Worm (Caenorhabditis elegans) whole organism, young adult: ENCODE results near the gene srh-299.
A peak's percentile ranks its signal among the peaks of the same experiment; 100 is the strongest.
"Not testable (repeated sequence)": the region's sequence is repeated elsewhere in the genome, so short reads cannot be mapped to it uniquely, and the experiment has no call there.

Source experiments
- B0019.2 ChIP-seq: fragments of 200-800 bp; sonication (Bioruptor generic); conservative IDR thresholded peaks from 2 replicates; pipeline ENCODE4 v1.3.6; 2022; ENCODE audit warnings: missing genetic modification reagents, missing genetic modification characterization, missing compliant biosample characterization
- C17E4.6 ChIP-seq: fragments of 200-800 bp; sonication (Bioruptor generic); IDR thresholded peaks from 2 replicates; pipeline ENCODE4 v1.3.6; 2022; ENCODE audit warnings: missing genetic modification reagents, missing genetic modification characterization, missing compliant biosample characterization
- F22D6.2 ChIP-seq: sonication (generic microtip); optimal IDR thresholded peaks from 2 replicates; lab custom pipeline; 2016; ENCODE audit warnings: mild to moderate bottlenecking, missing genetic modification characterization, missing compliant biosample characterization
- F57A8.1 ChIP-seq: fragments of 200-800 bp; sonication (Bioruptor generic); optimal IDR thresholded peaks from 2 replicates; lab custom pipeline; 2018; ENCODE audit warnings: mild to moderate bottlenecking, missing genetic modification characterization, moderate library complexity, missing compliant biosample characterization
- F57C9.4 ChIP-seq: sonication (generic microtip); optimal IDR thresholded peaks from 2 replicates; lab custom pipeline; 2017; ENCODE audit warnings: mild to moderate bottlenecking, missing genetic modification characterization, missing compliant biosample characterization
- Y53F4B.3 ChIP-seq: fragments of 200-800 bp; sonication (Bioruptor generic); IDR thresholded peaks from 2 replicates; pipeline ENCODE4 v1.3.6; 2022; ENCODE audit warnings: missing genetic modification reagents, missing genetic modification characterization, missing compliant biosample characterization
- Y79H2A.3 ChIP-seq: fragments of 200-800 bp; sonication (Bioruptor generic); conservative IDR thresholded peaks from 2 replicates; pipeline ENCODE4 v1.3.6; 2022; ENCODE audit warnings: missing genetic modification reagents, missing genetic modification characterization, missing compliant biosample characterization
- aptf-3 ChIP-seq: fragments of 200-800 bp; sonication (Bioruptor generic); IDR thresholded peaks from 2 replicates; pipeline ENCODE4 v1.3.6; 2022; ENCODE audit warnings: missing genetic modification characterization, missing compliant biosample characterization
- athp-1 ChIP-seq: sonication (generic microtip); optimal IDR thresholded peaks from 2 replicates; lab custom pipeline; 2017; ENCODE audit warnings: mild to moderate bottlenecking, missing genetic modification characterization, missing compliant biosample characterization
- attf-6 ChIP-seq: fragments of 200-800 bp; sonication (Bioruptor generic); IDR thresholded peaks from 2 replicates; pipeline ENCODE4 v1.3.6; 2022; ENCODE audit warnings: missing genetic modification reagents, missing genetic modification characterization, missing compliant biosample characterization
- chd-7 ChIP-seq: sonication (generic microtip); optimal IDR thresholded peaks from 2 replicates; lab custom pipeline; 2016; ENCODE audit warnings: mild to moderate bottlenecking, missing genetic modification characterization, moderate library complexity, missing compliant biosample characterization
- die-1 ChIP-seq: sonication (generic microtip); optimal IDR thresholded peaks from 2 replicates; lab custom pipeline; 2016; ENCODE audit warnings: missing genotype, mild to moderate bottlenecking, missing genetic modification characterization, missing compliant biosample characterization
- fkh-3 ChIP-seq: sonication (generic microtip); optimal IDR thresholded peaks from 2 replicates; lab custom pipeline; 2016; ENCODE audit warnings: mild to moderate bottlenecking, missing genetic modification characterization, missing compliant biosample characterization
- gei-17 ChIP-seq: fragments of 200-800 bp; sonication (Bioruptor generic); optimal IDR thresholded peaks from 2 replicates; lab custom pipeline; 2018; ENCODE audit warnings: mild to moderate bottlenecking, missing genetic modification characterization, missing compliant biosample characterization
- let-607 ChIP-seq, 2 experiments: fragments of 200-800 bp in 1 of 2; sonication (Bioruptor generic) in 1 of 2; sonication (generic microtip) in 1 of 2; optimal IDR thresholded peaks; 2 replicates each; lab custom pipeline; 2016 to 2018; ENCODE audit warnings: mild to moderate bottlenecking in 2 of 2, missing compliant biosample characterization in 2 of 2, missing genetic modification characterization in 2 of 2, moderate library complexity in 2 of 2, missing genotype in 1 of 2
- lsl-1 ChIP-seq: fragments of 200-800 bp; sonication (Bioruptor generic); optimal IDR thresholded peaks from 2 replicates; lab custom pipeline; 2018; ENCODE audit warnings: mild to moderate bottlenecking, missing genetic modification characterization, moderate library complexity, missing compliant biosample characterization
- mcd-1 ChIP-seq: fragments of 200-800 bp; sonication (Bioruptor generic); IDR thresholded peaks from 2 replicates; pipeline ENCODE4 v1.3.6; 2022; ENCODE audit warnings: missing genetic modification reagents, missing genetic modification characterization, missing compliant biosample characterization
- mxl-1 ChIP-seq: sonication (generic microtip); optimal IDR thresholded peaks from 2 replicates; lab custom pipeline; 2016; ENCODE audit warnings: missing genetic modification characterization, missing compliant biosample characterization
- nfya-1 ChIP-seq: sonication (generic microtip); optimal IDR thresholded peaks from 2 replicates; lab custom pipeline; 2017; ENCODE audit warnings: antibody characterized with exemption, missing compliant biosample characterization, missing genetic modification characterization, borderline replicate concordance; ENCODE audit not compliant: insufficient read depth
- nhr-27 ChIP-seq: fragments of 200-800 bp; sonication (Bioruptor generic); optimal IDR thresholded peaks from 2 replicates; lab custom pipeline; 2018; ENCODE audit warnings: mild to moderate bottlenecking, missing genetic modification characterization, moderate library complexity, missing compliant biosample characterization
- nhr-80 ChIP-seq: sonication (generic microtip); optimal IDR thresholded peaks from 2 replicates; lab custom pipeline; 2016; ENCODE audit warnings: missing genetic modification characterization, missing compliant biosample characterization
- repo-1 ChIP-seq: sonication (generic microtip); optimal IDR thresholded peaks from 2 replicates; lab custom pipeline; 2017; ENCODE audit warnings: mild to moderate bottlenecking, missing genetic modification characterization, missing compliant biosample characterization
- rpc-1 ChIP-seq, 2 experiments: fragments of 150-350 bp in 1 of 2; sonication (generic microtip) in 1 of 2; optimal IDR thresholded peaks; 2 replicates each; lab custom pipeline; 2014 to 2018; ENCODE audit warnings: missing biosample characterization in 1 of 2, missing genetic modification characterization in 1 of 2, missing genetic modification reagents in 1 of 2, missing genotype in 1 of 2
- sdz-38 ChIP-seq: sonication (generic microtip); optimal IDR thresholded peaks from 2 replicates; lab custom pipeline; 2016; ENCODE audit warnings: missing genotype, missing genetic modification characterization, missing compliant biosample characterization
- snpc-1.1 ChIP-seq: sonication (generic microtip); optimal IDR thresholded peaks from 2 replicates; lab custom pipeline; 2017; ENCODE audit warnings: missing genetic modification characterization, mild to moderate bottlenecking, missing compliant biosample characterization, antibody characterized with exemption, moderate library complexity, missing genotype, missing genetic modification reagents; ENCODE audit not compliant: insufficient read depth
- snpc-3.4 ChIP-seq: sonication (generic microtip); optimal IDR thresholded peaks from 2 replicates; lab custom pipeline; 2017; ENCODE audit warnings: missing genetic modification characterization, mild to moderate bottlenecking, missing compliant biosample characterization, antibody characterized with exemption, moderate library complexity, missing genotype, missing genetic modification reagents
- somi-1 ChIP-seq: fragments of 200-800 bp; sonication (Bioruptor generic); optimal IDR thresholded peaks from 2 replicates; lab custom pipeline; 2018; ENCODE audit warnings: mild to moderate bottlenecking, missing genetic modification characterization, missing compliant biosample characterization
- sptf-2 ChIP-seq: fragments of 200-800 bp; sonication (Bioruptor generic); optimal IDR thresholded peaks from 2 replicates; lab custom pipeline; 2018; ENCODE audit warnings: mild to moderate bottlenecking, missing genetic modification characterization, missing compliant biosample characterization
- unc-130 ChIP-seq: sonication (generic microtip); optimal IDR thresholded peaks from 2 replicates; lab custom pipeline; 2016; ENCODE audit warnings: missing genetic modification reagents, missing genetic modification characterization, missing compliant biosample characterization
- xnd-1 ChIP-seq: sonication (generic microtip); optimal IDR thresholded peaks from 2 replicates; lab custom pipeline; 2016; ENCODE audit warnings: missing genotype, missing genetic modification reagents, missing genetic modification characterization, missing compliant biosample characterization
- zim-3 ChIP-seq: sonication (generic microtip); optimal IDR thresholded peaks from 2 replicates; lab custom pipeline; 2017; ENCODE audit warnings: mild to moderate bottlenecking, missing genetic modification characterization, moderate library complexity, missing compliant biosample characterization
- ztf-25 ChIP-seq: fragments of 200-800 bp; sonication (Bioruptor generic); IDR thresholded peaks from 2 replicates; pipeline ENCODE4 v1.3.6; 2022; ENCODE audit warnings: missing genetic modification reagents, missing genetic modification characterization, missing compliant biosample characterization
- ztf-6 ChIP-seq: fragments of 200-800 bp; sonication (Bioruptor generic); IDR thresholded peaks from 2 replicates; pipeline ENCODE4 v1.3.6; 2022; ENCODE audit warnings: missing genetic modification reagents, missing genetic modification characterization, missing compliant biosample characterization

The srh-299 gene

ce11 chrV:15850276-15850811 is 12.8 kb upstream of the srh-299 start, which contains the start of gene srh-147:
srh-147 (minus strand) TSS chrV:15850326.
- not testable (repeated sequence) for TF ChIP-seq nhr-27 (tag; lab: Kevin White, UChicago); let-607 (tag; optimal IDR thresholded peaks at IDR 0.05; lab: Kevin White, UChicago); F57A8.1 (GFP tag; lab: Kevin White, UChicago)

- TF ChIP-seq die-1 (tag; lab: Kevin White, UChicago), result no peak
- TF ChIP-seq ztf-6, result no peak
Measured at ce11 chrV:15858292-15858691, 4.8 kb upstream of the srh-299 start, which contains the start of gene srh-148. srh-148 (minus strand) TSS chrV:15858392.

ce11 chrV:15862599-15862998 is 543 bp upstream of the srh-299 start, which contains the start of gene srz-12:
srz-12 (minus strand) TSS chrV:15862699.
- TF ChIP-seq sdz-38 (tag; lab: Kevin White, UChicago), result no peak
- no peak for TF ChIP-seq snpc-1.1 (tag; lab: Kevin White, UChicago)
- TF ChIP-seq C17E4.6 (GFP tag; lab: Robert Waterston, UW), result no peak
- TF ChIP-seq repo-1, result no peak
- TF ChIP-seq xnd-1 (tag; lab: Kevin White, UChicago), result no peak
- TF ChIP-seq nhr-80, result no peak
- TF ChIP-seq rpc-1 (optimal IDR thresholded peaks at IDR 0.05; lab: Kevin White, UChicago), result no peak
- TF ChIP-seq rpc-1 (tag; optimal IDR thresholded peaks at IDR 0.05; lab: Kevin White, UChicago), result no peak
- TF ChIP-seq nfya-1 (tag; lab: Kevin White, UChicago), result no peak

- TF ChIP-seq Y79H2A.3 (no peak), mxl-1 (no peak), F57C9.4 (tag; lab: Kevin White, UChicago) (no peak), fkh-3 (no peak), athp-1 (tag; lab: Kevin White, UChicago) (no peak), chd-7 (tag; lab: Kevin White, UChicago) (no peak), zim-3 (tag; lab: Kevin White, UChicago) (no peak), gei-17 (no peak), nfya-1 (tag; lab: Kevin White, UChicago) (no peak), sptf-2 (GFP tag; lab: Kevin White, UChicago) (no peak), mcd-1 (GFP tag; lab: Robert Waterston, UW) (no peak), snpc-3.4 (tag; lab: Kevin White, UChicago) (no peak), ztf-25 (GFP tag; lab: Robert Waterston, UW) (no peak), somi-1 (GFP tag; lab: Kevin White, UChicago) (no peak), B0019.2 (no peak), F22D6.2 (no peak), unc-130 (GFP tag; lab: Kevin White, UChicago) (no peak), aptf-3 (GFP tag; lab: Robert Waterston, UW) (no peak), Y53F4B.3 (GFP tag; lab: Robert Waterston, UW) (no peak)
- TF ChIP-seq, all 124 proteins: peak for 0
Measured at ce11 chrV:15865839-15866238, 2.7 kb downstream of the srh-299 start, which contains the start of gene srh-293. srh-293 (plus strand) TSS chrV:15866139.

ce11 chrV:15867373-15867772 is 4.2 kb downstream of the srh-299 start, which contains the start of gene fbxa-197:
fbxa-197 (plus strand) TSS chrV:15867673.
- TF ChIP-seq attf-6 (GFP tag; lab: Robert Waterston, UW) (no peak), lsl-1 (GFP tag; lab: Kevin White, UChicago) (peak; percentile 78)
- TF ChIP-seq, all 124 proteins: peak for 1
